1 fruit fly cellular context compared by ENCODE assay signal in the genomic region with DNA sequence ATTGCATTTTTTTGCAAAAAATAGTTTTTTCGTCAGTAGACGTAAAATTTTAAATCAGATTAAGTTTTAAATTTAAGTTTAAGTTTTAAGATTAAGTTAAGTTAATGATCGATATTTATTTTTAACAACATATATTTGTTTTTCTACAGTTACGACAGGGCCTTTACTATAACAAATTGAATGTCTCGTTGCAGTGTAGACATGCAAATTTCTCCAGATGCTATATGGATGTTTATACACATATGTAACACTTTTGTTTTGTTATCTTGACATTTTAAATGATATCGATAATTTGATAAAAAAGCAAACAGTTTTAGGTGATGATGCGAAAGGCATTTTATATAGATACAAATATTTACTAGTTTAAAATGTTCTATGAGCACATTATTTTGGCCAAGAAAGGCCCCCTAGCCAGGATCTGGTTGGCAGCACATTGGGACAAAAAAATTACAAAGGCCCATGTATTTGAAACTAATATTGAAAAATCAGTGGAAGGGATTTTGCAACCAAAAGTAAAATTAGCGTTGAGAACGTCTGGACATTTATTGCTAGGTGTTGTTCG.
A peak's percentile ranks its signal among the peaks of the same experiment; 100 is the strongest.
TF ChIP-seq lines count a peak whose summit lies in the region.

TSS of gene vtd (plus strand) at position 282 of the 562 bp plus-strand sequence.

TF ChIP-seq in whole organism, embryonic, 481 proteins besides CTCF, POLR2A, EP300 and RAD21 (continued from another document):
- TF ChIP-seq pfk (GFP tag; optimal IDR thresholded peaks at IDR 0.05; lab: Kevin White, UChicago) (peak; percentile 73), Lhr (GFP tag; optimal IDR thresholded peaks at IDR 0.05; lab: Kevin White, UChicago) (peak; percentile 60), emc (GFP tag; optimal IDR thresholded peaks at IDR 0.05; lab: Kevin White, UChicago) (no peak), CG12104 (GFP tag; optimal IDR thresholded peaks at IDR 0.05; lab: Kevin White, UChicago) (no peak), Fer1 (GFP tag; optimal IDR thresholded peaks at IDR 0.05; lab: Kevin White, UChicago) (no peak), CG11504 (tag; optimal IDR thresholded peaks at IDR 0.05; lab: Kevin White, UChicago) (no peak), Ets65A (GFP tag; lab: Kevin White, UChicago) (no peak), ap (GFP tag; IDR thresholded peaks at IDR 0.05; lab: Robert Waterston, UW) (no peak), CG4360 (GFP tag; IDR thresholded peaks at IDR 0.05; lab: Robert Waterston, UW) (no peak), CG15479 (GFP tag; optimal IDR thresholded peaks at IDR 0.05; lab: Kevin White, UChicago) (no peak), cato (GFP tag; optimal IDR thresholded peaks at IDR 0.05; lab: Kevin White, UChicago; ENCODE audit: borderline replicate concordance) (no peak), al (GFP tag; IDR thresholded peaks at IDR 0.05; lab: Robert Waterston, UW) (no peak), toy (GFP tag; IDR thresholded peaks at IDR 0.05; lab: Robert Waterston, UW) (no peak), lbe (GFP tag; optimal IDR thresholded peaks at IDR 0.05; lab: Kevin White, UChicago) (no peak), row (GFP tag; IDR thresholded peaks at IDR 0.05; lab: Robert Waterston, UW) (peak; percentile 79), Fer2 (tag; optimal IDR thresholded peaks at IDR 0.05; lab: Kevin White, UChicago) (no peak), TFAM (GFP tag; optimal IDR thresholded peaks at IDR 0.05; lab: Kevin White, UChicago) (no peak), CG11560 (tag; IDR thresholded peaks at IDR 0.05; lab: Robert Waterston, UW) (no peak), fd64A (GFP tag; optimal IDR thresholded peaks at IDR 0.05; lab: Kevin White, UChicago) (no peak), nerfin-1 (tag; optimal IDR thresholded peaks at IDR 0.05; lab: Kevin White, UChicago) (no peak), Xrp1 (GFP tag; IDR thresholded peaks at IDR 0.05; lab: Robert Waterston, UW) (no peak)
